ENCODE assay signal across 4 worm cellular contexts in genomic region chrIV:12389951-12390350, ce11.
TF ChIP-seq lines count a peak whose summit lies in the region.

TSS of gene spe-45 (minus strand) at chrIV:12390095.

TF ChIP-seq in whole organism, L1 larva, 84 proteins besides CTCF, POLR2A, EP300 and RAD21:
- TF ChIP-seq ceh-88 (GFP tag; IDR thresholded peaks at IDR 0.05; lab: Robert Waterston, UW) (no peak), snu-23 (GFP tag; optimal IDR thresholded peaks at IDR 0.05; lab: Kevin White, UChicago) (no peak), sptf-1 (tag; optimal IDR thresholded peaks at IDR 0.05; lab: Kevin White, UChicago) (no peak), isw-1 (GFP tag; IDR thresholded peaks at IDR 0.05; lab: Robert Waterston, UW) (no peak), alr-1 (tag; optimal IDR thresholded peaks at IDR 0.05; lab: Kevin White, UChicago; ENCODE audit: borderline replicate concordance) (no peak), tbx-2 (tag; optimal IDR thresholded peaks at IDR 0.05; lab: Kevin White, UChicago) (no peak), elt-3 (tag; optimal IDR thresholded peaks at IDR 0.05; lab: Kevin White, UChicago) (no peak), nhr-85 (tag; lab: Kevin White, UChicago) (peak; percentile 33), lsy-2 (tag; optimal IDR thresholded peaks at IDR 0.05; lab: Kevin White, UChicago) (peak in 1 of 2 experiments; percentile 40), nhr-237 (tag; optimal IDR thresholded peaks at IDR 0.05; lab: Kevin White, UChicago) (no peak), Y116A8C.19 (tag; optimal IDR thresholded peaks at IDR 0.05; lab: Kevin White, UChicago; ENCODE audit: borderline replicate concordance) (no peak)

TF ChIP-seq in whole organism, L2 larva, 48 proteins besides CTCF, POLR2A, EP300 and RAD21:
- TF ChIP-seq blmp-1 (tag; optimal IDR thresholded peaks at IDR 0.05; lab: Kevin White, UChicago; ENCODE audit: insufficient read depth) (no peak), nhr-129 (tag; optimal IDR thresholded peaks at IDR 0.05; lab: Kevin White, UChicago) (peak; percentile 0)

TF ChIP-seq in whole organism, L4 larva, 104 proteins besides CTCF, POLR2A, EP300 and RAD21:
- no peak for TF ChIP-seq ceh-44 (GFP tag; IDR thresholded peaks at IDR 0.05; lab: Robert Waterston, UW)
- no peak for TF ChIP-seq lsy-2 (tag; optimal IDR thresholded peaks at IDR 0.05; lab: Kevin White, UChicago)
- TF ChIP-seq daf-16 (GFP tag; optimal IDR thresholded peaks at IDR 0.05; lab: Kevin White, UChicago) = no peak
- no peak for TF ChIP-seq daf-16 (tag; optimal IDR thresholded peaks at IDR 0.05; lab: Kevin White, UChicago)
- no peak for TF ChIP-seq Y5F2A.4 (GFP tag; optimal IDR thresholded peaks at IDR 0.05; lab: Kevin White, UChicago)
- no peak for TF ChIP-seq mdt-29 (GFP tag; IDR thresholded peaks at IDR 0.05; lab: Robert Waterston, UW)
- TF ChIP-seq tra-1 (GFP tag; IDR thresholded peaks at IDR 0.05; lab: Robert Waterston, UW) = 0 out of 2 replicates have a peak, but pooled peaks have one; percentile 20
- TF ChIP-seq snpc-1.2 (GFP tag; IDR thresholded peaks at IDR 0.05; lab: Robert Waterston, UW) = peak; percentile 76; the same call in 1 of the 2 replicates
- TF ChIP-seq nhr-28 (tag; optimal IDR thresholded peaks at IDR 0.05; lab: Kevin White, UChicago) = no peak
- TF ChIP-seq D1046.2 (GFP tag; IDR thresholded peaks at IDR 0.05; lab: Robert Waterston, UW) = no peak
- no peak for TF ChIP-seq ceh-62 (tag; optimal IDR thresholded peaks at IDR 0.05; lab: Kevin White, UChicago)
- TF ChIP-seq ctbp-1 (GFP tag; IDR thresholded peaks at IDR 0.05; lab: Robert Waterston, UW) = 0 out of 2 replicates have a peak, but pooled peaks have one; percentile 9
- no peak for TF ChIP-seq mxl-3 (GFP tag; optimal IDR thresholded peaks at IDR 0.05; lab: Kevin White, UChicago)
- no peak for TF ChIP-seq zfp-2 (tag; optimal IDR thresholded peaks at IDR 0.05; lab: Kevin White, UChicago)
- no peak for TF ChIP-seq duxl-1 (tag; optimal IDR thresholded peaks at IDR 0.05; lab: Kevin White, UChicago; ENCODE audit: poor library complexity)
- peak; percentile 74 for TF ChIP-seq F49E8.2 (tag; optimal IDR thresholded peaks at IDR 0.05; lab: Kevin White, UChicago; ENCODE audit: borderline replicate concordance)
- peak; percentile 46; the same call in 1 of the 2 replicates for TF ChIP-seq lin-38 (GFP tag; IDR thresholded peaks at IDR 0.05; lab: Robert Waterston, UW)
- peak in 1 of 2 experiments; percentile 23 for TF ChIP-seq unc-62 (GFP tag; optimal IDR thresholded peaks at IDR 0.05 in 1 of 2; lab: Kevin White, UChicago)
- no peak for TF ChIP-seq unc-62 (tag; optimal IDR thresholded peaks at IDR 0.05; lab: Kevin White, UChicago)

TF ChIP-seq in whole organism, young adult, 124 proteins besides CTCF, POLR2A, EP300 and RAD21 (continues in another document):
- TF ChIP-seq snpc-1.1 (tag; optimal IDR thresholded peaks at IDR 0.05; lab: Kevin White, UChicago; ENCODE audit: insufficient read depth) (no peak), lin-35 (GFP tag; optimal IDR thresholded peaks at IDR 0.05; lab: Kevin White, UChicago) (peak in 1 of 3 experiments; percentile 38), F57C9.4 (tag; optimal IDR thresholded peaks at IDR 0.05; lab: Kevin White, UChicago) (no peak), dpff-1 (tag; optimal IDR thresholded peaks at IDR 0.05; lab: Kevin White, UChicago) (no peak), B0019.2 (GFP tag; conservative IDR thresholded peaks at IDR 0.05; lab: Robert Waterston, UW) (no peak), somi-1 (GFP tag; optimal IDR thresholded peaks at IDR 0.05; lab: Kevin White, UChicago) (no peak), lin-26 (GFP tag; IDR thresholded peaks at IDR 0.05; lab: Robert Waterston, UW) (peak; percentile 78), nhr-120 (GFP tag; IDR thresholded peaks at IDR 0.05; lab: Robert Waterston, UW) (no peak), K12H6.12 (tag; optimal IDR thresholded peaks at IDR 0.05; lab: Kevin White, UChicago) (no peak), T26A5.8 (tag; optimal IDR thresholded peaks at IDR 0.05; lab: Kevin White, UChicago) (no peak), Y79H2A.3 (GFP tag; conservative IDR thresholded peaks at IDR 0.05; lab: Robert Waterston, UW) (no peak), madf-3 (GFP tag; IDR thresholded peaks at IDR 0.05; lab: Robert Waterston, UW) (peak; percentile 41; the same call in 1 of the 2 replicates), egl-44 (GFP tag; IDR thresholded peaks at IDR 0.05; lab: Robert Waterston, UW) (no peak), dox-1 (GFP tag; IDR thresholded peaks at IDR 0.05; lab: Robert Waterston, UW) (no peak; the same call in 1 of the 2 replicates), F10E7.11 (tag; optimal IDR thresholded peaks at IDR 0.05; lab: Kevin White, UChicago) (no peak), Y67H2A.10 (GFP tag; conservative IDR thresholded peaks at IDR 0.05; lab: Robert Waterston, UW) (no peak), aptf-2 (GFP tag; conservative IDR thresholded peaks at IDR 0.05; lab: Robert Waterston, UW) (no peak), ekl-4 (GFP tag; IDR thresholded peaks at IDR 0.05; lab: Robert Waterston, UW) (peak; percentile 78), F52B5.7 (tag; optimal IDR thresholded peaks at IDR 0.05; lab: Kevin White, UChicago) (peak; percentile 21), snpc-3.4 (tag; optimal IDR thresholded peaks at IDR 0.05; lab: Kevin White, UChicago) (peak; percentile 43), B0336.3 (GFP tag; IDR thresholded peaks at IDR 0.05; lab: Robert Waterston, UW) (peak; percentile 83), ztf-18 (tag; optimal IDR thresholded peaks at IDR 0.05; lab: Kevin White, UChicago) (no peak), F33H1.4 (GFP tag; IDR thresholded peaks at IDR 0.05; lab: Robert Waterston, UW) (peak; percentile 43), F55B11.4 (tag; optimal IDR thresholded peaks at IDR 0.05; lab: Kevin White, UChicago; ENCODE audit: borderline replicate concordance, insufficient read depth) (no peak), cebp-1 (GFP tag; IDR thresholded peaks at IDR 0.05; lab: Robert Waterston, UW) (no peak), cebp-1 (tag; optimal IDR thresholded peaks at IDR 0.05; lab: Kevin White, UChicago) (no peak), attf-6 (GFP tag; IDR thresholded peaks at IDR 0.05; lab: Robert Waterston, UW) (peak; percentile 74; the same call in 1 of the 2 replicates), zim-3 (tag; optimal IDR thresholded peaks at IDR 0.05; lab: Kevin White, UChicago) (no peak), Y95B8A.8 (GFP tag; IDR thresholded peaks at IDR 0.05; lab: Robert Waterston, UW) (0 out of 2 replicates have a peak, but pooled peaks have one; percentile 37), ama-1 (optimal IDR thresholded peaks at IDR 0.05; lab: Kevin White, UChicago) (no peak), ama-1 (GFP tag; optimal IDR thresholded peaks at IDR 0.05; lab: Kevin White, UChicago) (peak in 1 of 2 experiments; percentile 74), madf-8 (GFP tag; conservative IDR thresholded peaks at IDR 0.05; lab: Robert Waterston, UW) (no peak), die-1 (tag; optimal IDR thresholded peaks at IDR 0.05; lab: Kevin White, UChicago) (no peak), athp-1 (tag; optimal IDR thresholded peaks at IDR 0.05; lab: Kevin White, UChicago) (peak; percentile 64), let-607 (tag; optimal IDR thresholded peaks at IDR 0.05; lab: Kevin White, UChicago) (no peak), xnd-1 (tag; optimal IDR thresholded peaks at IDR 0.05; lab: Kevin White, UChicago) (no peak), egrh-3 (GFP tag; IDR thresholded peaks at IDR 0.05; lab: Robert Waterston, UW) (no peak), ceh-27 (GFP tag; optimal IDR thresholded peaks at IDR 0.05; lab: Kevin White, UChicago) (no peak), gei-17 (GFP tag; optimal IDR thresholded peaks at IDR 0.05; lab: Kevin White, UChicago) (no peak), ztf-26 (tag; optimal IDR thresholded peaks at IDR 0.05; lab: Kevin White, UChicago) (no peak), cebp-2 (GFP tag; IDR thresholded peaks at IDR 0.05; lab: Robert Waterston, UW) (peak; percentile 81; the same call in 1 of the 2 replicates), attf-3 (GFP tag; conservative IDR thresholded peaks at IDR 0.05; lab: Robert Waterston, UW) (no peak), hlh-26 (GFP tag; conservative IDR thresholded peaks at IDR 0.05; lab: Robert Waterston, UW) (no peak), ztf-28 (GFP tag; IDR thresholded peaks at IDR 0.05; lab: Robert Waterston, UW) (no peak), rec-8 (tag; optimal IDR thresholded peaks at IDR 0.05; lab: Kevin White, UChicago) (no peak), lin-54 (GFP tag; optimal IDR thresholded peaks at IDR 0.05; lab: Kevin White, UChicago) (peak; percentile 73), hlh-12 (tag; optimal IDR thresholded peaks at IDR 0.05; lab: Kevin White, UChicago) (no peak), ceh-40 (GFP tag; IDR thresholded peaks at IDR 0.05; lab: Robert Waterston, UW) (no peak), repo-1 (tag; optimal IDR thresholded peaks at IDR 0.05; lab: Kevin White, UChicago) (no peak), nhr-179 (tag; optimal IDR thresholded peaks at IDR 0.05; lab: Kevin White, UChicago) (no peak), F49E8.2 (tag; optimal IDR thresholded peaks at IDR 0.05; lab: Kevin White, UChicago; ENCODE audit: insufficient read depth) (peak; percentile 71), him-1 (tag; optimal IDR thresholded peaks at IDR 0.05; lab: Kevin White, UChicago) (peak; percentile 32), lir-1 (GFP tag; conservative IDR thresholded peaks at IDR 0.05; lab: Robert Waterston, UW) (no peak), sea-2 (GFP tag; IDR thresholded peaks at IDR 0.05; lab: Robert Waterston, UW) (no peak), ceh-58 (GFP tag; IDR thresholded peaks at IDR 0.05; lab: Robert Waterston, UW) (peak; percentile 24; the same call in 1 of the 2 replicates), aptf-3 (GFP tag; IDR thresholded peaks at IDR 0.05; lab: Robert Waterston, UW) (no peak), lin-40 (tag; optimal IDR thresholded peaks at IDR 0.05; lab: Kevin White, UChicago) (no peak), lag-1 (GFP tag; IDR thresholded peaks at IDR 0.05; lab: Robert Waterston, UW) (no peak), nfya-1 (tag; optimal IDR thresholded peaks at IDR 0.05; lab: Kevin White, UChicago; ENCODE audit: borderline replicate concordance, insufficient read depth) (no peak), mcd-1 (GFP tag; IDR thresholded peaks at IDR 0.05; lab: Robert Waterston, UW) (no peak; the same call in 1 of the 2 replicates), tbx-9 (tag; optimal IDR thresholded peaks at IDR 0.05; lab: Kevin White, UChicago; ENCODE audit: borderline replicate concordance) (no peak), nfya-2 (GFP tag; IDR thresholded peaks at IDR 0.05; lab: Robert Waterston, UW) (no peak), C06A6.2 (GFP tag; conservative IDR thresholded peaks at IDR 0.05; lab: Robert Waterston, UW) (no peak)
